Fruit fly (Drosophila melanogaster): Measurements from ENCODE around the gene Ir62a.

DNA sequence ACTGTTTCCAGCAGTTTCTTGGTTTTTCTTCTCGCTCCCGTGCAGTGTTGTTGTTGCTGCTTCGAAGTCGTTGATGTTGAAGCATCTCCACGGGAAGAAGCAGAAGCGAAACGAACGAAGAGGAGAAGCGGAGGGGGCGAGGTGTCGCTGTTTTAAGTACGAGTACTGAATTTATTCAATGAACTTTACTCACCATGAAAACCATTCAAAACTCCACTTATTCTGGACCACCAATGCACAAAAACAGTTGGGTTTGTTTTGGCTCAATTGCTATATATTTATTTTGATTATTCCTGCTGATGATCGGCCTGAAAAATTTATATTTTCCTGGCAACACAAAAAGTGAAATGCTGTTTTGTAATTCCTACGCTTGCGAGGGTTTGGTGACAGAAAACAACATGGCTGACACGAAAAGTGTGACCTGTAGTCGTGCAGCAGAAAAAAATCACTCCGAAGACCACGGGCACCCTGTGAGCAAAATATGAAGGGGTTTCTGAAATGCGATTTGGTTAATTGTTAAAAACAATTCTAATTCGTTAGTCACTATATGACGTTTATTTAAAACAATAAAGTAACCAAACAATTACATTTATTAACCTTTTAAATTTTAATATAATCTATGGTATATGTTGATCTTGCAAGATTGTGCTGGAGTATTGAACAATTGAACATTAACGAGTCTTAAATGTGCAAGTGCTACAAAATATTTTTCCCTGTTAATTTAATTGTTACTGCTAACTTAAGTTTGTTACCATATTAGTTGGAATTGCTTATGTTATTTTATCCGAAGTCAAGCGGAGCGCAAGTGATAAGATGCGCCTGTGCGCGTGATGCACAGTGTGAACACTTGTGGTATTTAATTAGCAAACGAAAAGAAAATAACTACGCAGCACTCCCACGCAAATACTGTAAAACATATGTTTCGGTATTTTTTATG is 37.4 kb upstream of the Ir62a start, which contains the start of gene CG7879:
- TF ChIP-seq CG8478 (optimal IDR thresholded peaks at IDR 0.05) (no peak), CTCF (optimal IDR thresholded peaks at IDR 0.05) (no peak)

All from S2 (cell line).